Worm (Caenorhabditis elegans) whole organism, L4 larva: Measurements from ENCODE around the gene R105.1.

Experiments used
- F49E8.2 ChIP-seq: sonication (generic microtip); optimal IDR thresholded peaks from 2 replicates; lab custom pipeline; 2016; ENCODE audit warnings: missing compliant biosample characterization, mild to moderate bottlenecking, missing genetic modification characterization, borderline replicate concordance
- aha-1 ChIP-seq: fragments of 150-350 bp; peaks from one replicate; lab custom pipeline; 2014; ENCODE audit warnings: missing biosample characterization, missing genetic modification characterization
- ctbp-1 ChIP-seq: fragments of 200-800 bp; sonication (Bioruptor generic); IDR thresholded peaks from 2 replicates; pipeline ENCODE4 v1.3.6; 2022; ENCODE audit warnings: missing genetic modification reagents, missing genetic modification characterization, missing compliant biosample characterization
- lir-3 ChIP-seq: sonication (generic microtip); optimal IDR thresholded peaks from 2 replicates; lab custom pipeline; 2016; ENCODE audit warnings: mild to moderate bottlenecking, missing genetic modification characterization, missing compliant biosample characterization
- madf-9 ChIP-seq: fragments of 200-800 bp; sonication (Bioruptor generic); conservative IDR thresholded peaks from 2 replicates; pipeline ENCODE4 v1.3.6; 2022; ENCODE audit warnings: missing genetic modification reagents, missing genetic modification characterization, missing compliant biosample characterization

ce11 chrIV:4605608-4606007 is 27.9 kb upstream of the R105.1 start, which contains the start of gene nspg-10:
- no peak for TF ChIP-seq lir-3 (tag; lab: Kevin White, UChicago)
- TF ChIP-seq F49E8.2 (tag; lab: Kevin White, UChicago) = no peak
- TF ChIP-seq ctbp-1 (GFP tag; lab: Robert Waterston, UW) = no peak
- no peak for TF ChIP-seq madf-9 (GFP tag; lab: Robert Waterston, UW)
- TF ChIP-seq aha-1 (tag; lab: Kevin White, UChicago) = peak; percentile 88
